Fruit fly (Drosophila melanogaster) whole organism, prepupa: ENCODE measurements around the gene CG31019.

ENCODE experiments used
- CG11762 ChIP-seq: fragments of 200-800 bp; sonication (Bioruptor generic); optimal IDR thresholded peaks from 3 replicates; lab custom pipeline; 2016; ENCODE audit warnings: missing biosample characterization, missing genetic modification characterization; ENCODE audit not compliant: insufficient read depth
- CG32006 ChIP-seq: fragments of 200-800 bp; sonication (Bioruptor generic); optimal IDR thresholded peaks from 3 replicates; lab custom pipeline; 2017; ENCODE audit warnings: missing biosample characterization, mild to moderate bottlenecking, missing genetic modification characterization
- CG6808 ChIP-seq: fragments of 200-800 bp; sonication (Bioruptor generic); optimal IDR thresholded peaks from 3 replicates; lab custom pipeline; 2017; ENCODE audit warnings: missing biosample characterization, missing genetic modification characterization, mild to moderate bottlenecking, moderate library complexity, missing genetic modification reagents
- CG6854 ChIP-seq: fragments of 200-800 bp; sonication (Bioruptor generic); optimal IDR thresholded peaks from 2 replicates; lab custom pipeline; 2017; ENCODE audit warnings: missing biosample characterization, mild to moderate bottlenecking, missing genetic modification characterization
- CG7368 ChIP-seq: fragments of 200-800 bp; sonication (Bioruptor generic); optimal IDR thresholded peaks from 3 replicates; lab custom pipeline; 2016; ENCODE audit warnings: missing biosample characterization, missing genetic modification characterization
- Ets96B ChIP-seq: fragments of 200-800 bp; optimal IDR thresholded peaks from 2 replicates; lab custom pipeline; 2019; ENCODE audit warnings: missing biosample characterization, mild to moderate bottlenecking, missing genetic modification characterization, moderate library complexity
- Gug ChIP-seq: fragments of 200-800 bp; sonication (Bioruptor generic); IDR thresholded peaks from 2 replicates; pipeline ENCODE4 v1.3.6; 2022; ENCODE audit warnings: missing biosample characterization, missing genetic modification characterization
- Hr38 ChIP-seq: sonication (Bioruptor generic); optimal IDR thresholded peaks from 2 replicates; lab custom pipeline; 2016; ENCODE audit warnings: missing biosample characterization, missing genetic modification characterization
- Lpt ChIP-seq: fragments of 200-800 bp; sonication (Bioruptor generic); optimal IDR thresholded peaks from 3 replicates; lab custom pipeline; 2016; ENCODE audit warnings: missing biosample characterization, missing genetic modification characterization
- Met ChIP-seq: fragments of 200-800 bp; sonication (Bioruptor generic); optimal IDR thresholded peaks from 3 replicates; lab custom pipeline; 2016; ENCODE audit warnings: missing biosample characterization, missing genetic modification characterization
- Smox ChIP-seq: fragments of 200-800 bp; sonication (Bioruptor generic); optimal IDR thresholded peaks from 3 replicates; lab custom pipeline; 2016; ENCODE audit warnings: missing biosample characterization, missing genetic modification characterization
- esn ChIP-seq: fragments of 200-800 bp; sonication (Bioruptor generic); optimal IDR thresholded peaks from 2 replicates; lab custom pipeline; 2016; ENCODE audit warnings: missing biosample characterization, mild to moderate bottlenecking, missing genetic modification characterization, moderate library complexity
- net ChIP-seq: fragments of 200-800 bp; sonication (Bioruptor generic); optimal IDR thresholded peaks from 3 replicates; lab custom pipeline; 2016; ENCODE audit warnings: missing biosample characterization, missing genetic modification characterization
- svp ChIP-seq: fragments of 200-800 bp; sonication (Bioruptor generic); peaks from one replicate; lab custom pipeline; 2016; ENCODE audit warnings: missing biosample characterization, missing genetic modification characterization

DNA sequence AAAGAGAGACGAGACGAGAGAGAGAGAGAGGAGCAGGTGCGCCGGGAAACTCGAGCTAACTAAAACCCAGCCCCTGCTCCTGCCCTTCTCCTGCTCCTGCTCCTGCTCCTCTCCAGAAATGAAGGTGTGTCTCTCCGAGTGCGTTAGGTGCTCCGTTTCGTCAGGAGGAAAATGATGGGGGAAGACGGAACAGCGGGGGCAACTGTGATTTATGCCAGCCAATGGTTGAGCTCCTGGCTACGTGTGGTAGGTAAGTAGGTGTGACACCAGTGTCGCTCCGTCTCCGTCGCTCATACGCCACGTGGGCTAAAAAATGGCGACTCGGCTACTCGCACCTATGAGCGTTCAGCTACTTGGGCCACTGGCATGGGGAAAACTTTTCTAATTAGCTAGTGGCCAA is 20.7 kb downstream of the CG31019 start:
- TF ChIP-seq Met (GFP tag; lab: Kevin White, UChicago) (no peak), Hr38 (GFP tag; lab: Kevin White, UChicago) (no peak), Gug (GFP tag; lab: Robert Waterston, UW) (no peak), CG32006 (GFP tag; lab: Kevin White, UChicago) (no peak), Lpt (GFP tag; lab: Kevin White, UChicago) (no peak), CG11762 (GFP tag; lab: Kevin White, UChicago) (no peak), Smox (no peak), CG6808 (GFP tag; lab: Kevin White, UChicago) (no peak), CG7368 (GFP tag; lab: Kevin White, UChicago) (no peak), net (GFP tag; lab: Kevin White, UChicago) (no peak), esn (no peak), CG6854 (GFP tag; lab: Kevin White, UChicago) (no peak), Ets96B (tag; lab: Kevin White, UChicago) (no peak), svp (no peak)
